Worm (Caenorhabditis elegans) whole organism, mixed stage, embryonic: Measurements from ENCODE around the gene orc-2.

ENCODE experiments used
- M03D4.4 ChIP-seq: sonication (generic microtip); optimal IDR thresholded peaks from 2 replicates; lab custom pipeline; 2017; ENCODE audit warnings: mild to moderate bottlenecking, missing genetic modification characterization, missing compliant biosample characterization
- bed-3 ChIP-seq: fragments of 200-800 bp; sonication (Bioruptor generic); optimal IDR thresholded peaks from 3 replicates; lab custom pipeline; 2018; ENCODE audit warnings: mild to moderate bottlenecking, missing genetic modification characterization, moderate library complexity, missing compliant biosample characterization
- blmp-1 ChIP-seq: fragments of 150-350 bp; optimal IDR thresholded peaks from 2 replicates; lab custom pipeline; 2014; ENCODE audit warnings: missing biosample characterization, missing genetic modification characterization
- ceh-39 ChIP-seq: fragments of 150-350 bp; optimal IDR thresholded peaks from 2 replicates; lab custom pipeline; 2014; ENCODE audit warnings: missing biosample characterization, missing genetic modification characterization
- ceh-43 ChIP-seq: fragments of 200-800 bp; sonication (Bioruptor generic); optimal IDR thresholded peaks from 2 replicates; lab custom pipeline; 2018; ENCODE audit warnings: mild to moderate bottlenecking, missing genetic modification characterization, moderate library complexity, missing compliant biosample characterization
- ceh-83 ChIP-seq: fragments of 200-800 bp; sonication (Bioruptor generic); optimal IDR thresholded peaks from 2 replicates; lab custom pipeline; 2018; ENCODE audit warnings: mild to moderate bottlenecking, missing genetic modification characterization, missing compliant biosample characterization
- ces-1 ChIP-seq: fragments of 150-350 bp; optimal IDR thresholded peaks from 2 replicates; lab custom pipeline; 2014; ENCODE audit warnings: missing biosample characterization, missing genetic modification reagents, missing genetic modification characterization
- cnd-1 ChIP-seq: fragments of 200-800 bp; sonication (Bioruptor generic); optimal IDR thresholded peaks from 2 replicates; lab custom pipeline; 2018; ENCODE audit warnings: mild to moderate bottlenecking, missing genetic modification characterization, missing compliant biosample characterization
- drap-1 ChIP-seq: fragments of 200-800 bp; sonication (Bioruptor generic); optimal IDR thresholded peaks from 3 replicates; lab custom pipeline; 2018; ENCODE audit warnings: mild to moderate bottlenecking, missing genetic modification characterization, missing compliant biosample characterization
- elt-1 ChIP-seq: sonication (generic microtip); optimal IDR thresholded peaks from 2 replicates; lab custom pipeline; 2017; ENCODE audit warnings: missing genetic modification characterization, mild to moderate bottlenecking, missing compliant biosample characterization, antibody characterized with exemption, moderate library complexity, borderline replicate concordance; ENCODE audit not compliant: insufficient read depth
- flh-1 ChIP-seq: fragments of 200-800 bp; sonication (Bioruptor generic); optimal IDR thresholded peaks from 2 replicates; lab custom pipeline; 2018; ENCODE audit warnings: mild to moderate bottlenecking, missing genetic modification characterization, moderate library complexity, missing compliant biosample characterization
- ham-2 ChIP-seq: fragments of 200-800 bp; sonication (Bioruptor generic); optimal IDR thresholded peaks from 2 replicates; lab custom pipeline; 2018; ENCODE audit warnings: mild to moderate bottlenecking, missing genetic modification characterization, missing compliant biosample characterization
- hlh-1 ChIP-seq: fragments of 150-350 bp; optimal IDR thresholded peaks from 2 replicates; lab custom pipeline; 2014; ENCODE audit warnings: missing biosample characterization, missing genetic modification reagents, missing genetic modification characterization
- lin-13 ChIP-seq: fragments of 150-350 bp; optimal IDR thresholded peaks from 2 replicates; lab custom pipeline; 2014; ENCODE audit warnings: missing biosample characterization, missing genetic modification characterization
- lin-32 ChIP-seq: fragments of 200-800 bp; sonication (Bioruptor generic); optimal IDR thresholded peaks from 2 replicates; lab custom pipeline; 2018; ENCODE audit warnings: mild to moderate bottlenecking, missing genetic modification characterization, missing compliant biosample characterization
- lsy-2 ChIP-seq: fragments of 150-350 bp; optimal IDR thresholded peaks from 2 replicates; lab custom pipeline; 2014; ENCODE audit warnings: missing biosample characterization, missing genetic modification characterization
- mab-5 ChIP-seq: fragments of 150-350 bp; optimal IDR thresholded peaks from 2 replicates; lab custom pipeline; 2014; ENCODE audit warnings: missing biosample characterization, missing genetic modification characterization
- mep-1 ChIP-seq: fragments of 150-350 bp; optimal IDR thresholded peaks from 2 replicates; lab custom pipeline; 2017; ENCODE audit warnings: missing biosample characterization, missing genetic modification reagents, missing genetic modification characterization, inconsistent platforms
- mls-2 ChIP-seq: sonication (generic microtip); optimal IDR thresholded peaks from 2 replicates; lab custom pipeline; 2016; ENCODE audit warnings: mild to moderate bottlenecking, missing genetic modification characterization, moderate library complexity, missing compliant biosample characterization
- nhr-12 ChIP-seq: fragments of 150-350 bp; optimal IDR thresholded peaks from 2 replicates; lab custom pipeline; 2014; ENCODE audit warnings: missing biosample characterization, missing genetic modification characterization
- nhr-2 ChIP-seq: fragments of 150-350 bp; optimal IDR thresholded peaks from 2 replicates; lab custom pipeline; 2014; ENCODE audit warnings: missing biosample characterization, missing genetic modification characterization
- nhr-237 ChIP-seq: fragments of 150-350 bp; optimal IDR thresholded peaks from 2 replicates; lab custom pipeline; 2014; ENCODE audit warnings: missing biosample characterization, missing genetic modification characterization
- nhr-28 ChIP-seq: fragments of 150-350 bp; optimal IDR thresholded peaks from 2 replicates; lab custom pipeline; 2014; ENCODE audit warnings: missing biosample characterization, missing genetic modification characterization
- nhr-76 ChIP-seq: sonication (generic microtip); optimal IDR thresholded peaks from 2 replicates; lab custom pipeline; 2017; ENCODE audit warnings: missing biosample characterization, missing genetic modification characterization
- pha-4 ChIP-seq: fragments of 150-350 bp; optimal IDR thresholded peaks from 2 replicates; lab custom pipeline; 2018; ENCODE audit warnings: missing biosample characterization, missing genetic modification reagents, missing genetic modification characterization
- snpc-4 ChIP-seq: fragments of 150-350 bp; optimal IDR thresholded peaks from 2 replicates; lab custom pipeline; 2014; ENCODE audit warnings: missing biosample characterization, missing genetic modification characterization
- sptf-1 ChIP-seq: sonication (generic microtip); optimal IDR thresholded peaks from 2 replicates; lab custom pipeline; 2017; ENCODE audit warnings: mild to moderate bottlenecking, missing genetic modification characterization, moderate library complexity, missing compliant biosample characterization
- tbx-8 ChIP-seq: fragments of 200-800 bp; sonication (Bioruptor generic); optimal IDR thresholded peaks from 2 replicates; lab custom pipeline; 2018; ENCODE audit warnings: mild to moderate bottlenecking, missing genetic modification characterization, moderate library complexity, missing compliant biosample characterization
- unc-120 ChIP-seq: sonication (generic microtip); optimal IDR thresholded peaks from 2 replicates; lab custom pipeline; 2017; ENCODE audit warnings: missing genetic modification characterization, missing compliant biosample characterization; ENCODE audit not compliant: poor library complexity, severe bottlenecking
- unc-39 ChIP-seq: fragments of 150-350 bp; optimal IDR thresholded peaks from 2 replicates; lab custom pipeline; 2014; ENCODE audit warnings: missing biosample characterization, missing genetic modification characterization
- unc-62 ChIP-seq: fragments of 150-350 bp; optimal IDR thresholded peaks from 2 replicates; lab custom pipeline; 2014; ENCODE audit warnings: missing biosample characterization, missing genetic modification reagents, missing genetic modification characterization
- zip-8 ChIP-seq: fragments of 150-350 bp; optimal IDR thresholded peaks from 2 replicates; lab custom pipeline; 2014; ENCODE audit warnings: missing biosample characterization, missing genetic modification characterization

The orc-2 gene

DNA sequence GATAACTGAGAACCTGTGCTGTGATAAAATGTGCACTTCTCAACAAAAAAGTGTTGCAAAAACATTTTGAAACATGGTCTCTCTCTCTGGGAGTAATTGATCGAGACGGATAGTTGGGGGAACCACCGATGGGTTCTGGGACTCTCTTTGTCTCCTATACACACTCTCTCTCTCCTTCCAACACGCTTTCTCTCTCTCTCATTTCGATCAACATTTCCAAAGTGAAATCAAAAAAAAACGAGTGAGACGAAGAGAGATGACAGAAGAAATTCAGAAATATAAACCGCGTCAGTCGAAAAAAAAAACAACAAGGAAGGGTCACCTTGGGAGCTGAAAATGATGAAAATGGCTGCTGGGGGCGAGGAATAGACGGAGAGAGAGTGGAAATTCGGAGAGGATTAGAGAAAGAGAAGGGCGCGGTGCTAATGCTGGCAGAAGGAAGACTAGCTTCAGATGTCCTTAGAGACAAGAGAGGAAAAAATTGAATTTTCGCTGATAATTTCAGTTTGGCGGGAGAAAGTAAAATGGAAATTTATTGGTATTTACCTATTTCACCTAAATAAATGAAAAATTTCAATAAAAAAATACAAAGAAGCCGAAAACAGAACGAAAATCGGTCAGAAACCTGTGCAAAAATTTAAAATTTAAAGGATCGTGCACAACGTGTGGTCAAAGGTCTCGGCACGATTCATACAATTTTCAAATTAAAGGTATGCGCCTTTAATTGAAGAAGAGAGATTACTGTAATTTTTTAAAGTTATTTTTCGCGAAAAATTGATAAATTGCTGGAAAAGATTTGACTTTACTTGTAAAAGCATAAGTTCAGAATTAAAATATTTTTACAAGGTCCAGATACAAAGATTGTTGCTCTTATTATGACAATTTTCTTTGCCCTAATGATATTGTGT is 10.7 kb upstream of the orc-2 start:
- TF ChIP-seq hlh-1 (tag; lab: Kevin White, UChicago) (peak; percentile 1), pha-4 (tag; lab: Kevin White, UChicago) (no peak)

DNA sequence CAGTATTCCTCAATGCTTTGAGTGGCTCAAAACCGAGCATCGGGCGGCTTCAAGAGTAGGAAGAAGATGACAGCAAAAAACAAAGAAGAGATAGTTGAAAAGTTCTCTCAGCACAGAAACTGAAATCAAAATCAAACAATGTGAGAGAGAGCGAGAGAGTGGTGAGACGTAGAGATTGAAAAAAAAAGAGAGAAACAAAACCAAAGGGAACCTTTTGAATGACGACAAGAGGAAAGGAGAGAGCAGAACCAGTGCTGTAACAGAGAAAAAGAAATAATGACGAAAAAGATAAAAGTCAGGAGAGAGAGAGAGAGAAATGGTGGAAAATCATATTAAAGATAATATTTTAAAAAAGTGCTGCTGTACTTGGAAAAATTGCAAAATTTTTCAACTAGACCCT is 6.5 kb upstream of the orc-2 start:
- TF ChIP-seq unc-120 (tag; lab: Kevin White, UChicago) (peak; percentile 43), sptf-1 (no peak), unc-62 (GFP tag; lab: Kevin White, UChicago) (peak; percentile 13)

DNA sequence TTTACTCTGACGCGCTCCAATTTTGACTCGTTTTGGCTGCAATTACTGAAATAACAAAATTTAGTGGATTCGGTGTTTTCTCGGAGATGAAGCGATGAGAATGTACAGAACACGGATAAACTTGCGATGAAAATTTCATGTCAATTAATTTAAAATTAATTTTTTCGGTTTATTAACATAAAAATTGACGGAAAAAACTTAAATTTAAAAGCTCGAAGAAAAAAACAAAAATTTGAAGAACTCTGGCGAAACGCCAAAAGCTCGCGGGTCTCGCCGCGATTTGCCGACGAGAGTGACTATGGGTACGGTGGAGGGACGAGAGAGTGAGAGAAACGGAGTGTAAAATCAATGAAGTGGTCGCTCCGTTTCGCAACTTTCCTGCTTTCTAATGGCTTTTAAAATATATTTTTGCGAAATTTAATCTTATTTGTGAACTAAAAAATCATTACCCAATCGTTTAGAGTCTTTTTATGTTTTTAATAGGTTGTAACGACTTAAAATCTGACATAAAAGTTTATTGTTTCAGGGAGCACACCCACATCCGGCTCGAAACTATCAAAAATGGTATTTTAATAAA is 5.0 kb upstream of the orc-2 start, which contains the start of the genes gmps-1 and cap-2:
Gene gmps-1, minus strand, starts transcription at position 51 of the 577 bp plus-strand sequence.
Gene cap-2, plus strand, starts transcription at position 527 of the 577 bp plus-strand sequence.
- peak; percentile 92 for TF ChIP-seq mep-1 (tag; lab: Kevin White, UChicago)
- TF ChIP-seq lin-13 (tag; lab: Kevin White, UChicago): peak; percentile 84
- TF ChIP-seq lsy-2: peak; percentile 100
- TF ChIP-seq bed-3 (GFP tag; lab: Kevin White, UChicago): no peak
- TF ChIP-seq nhr-237 (tag; lab: Kevin White, UChicago): peak; percentile 86
- peak; percentile 75 for TF ChIP-seq sptf-1
- peak; percentile 82 for TF ChIP-seq pha-4 (tag; lab: Kevin White, UChicago)
- peak; percentile 31 for TF ChIP-seq drap-1 (GFP tag; lab: Kevin White, UChicago)
- no peak for TF ChIP-seq elt-1 (tag; lab: Kevin White, UChicago)
- TF ChIP-seq ceh-39: peak; percentile 72
- TF ChIP-seq mls-2: peak; percentile 51
- no peak for TF ChIP-seq ham-2 (GFP tag; lab: Kevin White, UChicago)
- TF ChIP-seq ces-1 (GFP tag; lab: Kevin White, UChicago): peak; percentile 68
- TF ChIP-seq ceh-43 (GFP tag; lab: Kevin White, UChicago): peak; percentile 15
- no peak for TF ChIP-seq lin-32 (GFP tag; lab: Kevin White, UChicago)
- TF ChIP-seq unc-62 (GFP tag; lab: Kevin White, UChicago): peak; percentile 22
- TF ChIP-seq M03D4.4 (tag; lab: Kevin White, UChicago): peak; percentile 28
- TF ChIP-seq hlh-1 (tag; lab: Kevin White, UChicago): peak; percentile 53
- TF ChIP-seq ceh-83 (GFP tag; lab: Kevin White, UChicago): no peak
- TF ChIP-seq nhr-76 (tag; lab: Kevin White, UChicago): no peak
- no peak for TF ChIP-seq zip-8 (tag; lab: Kevin White, UChicago)
- peak; percentile 37 for TF ChIP-seq nhr-2 (tag; lab: Kevin White, UChicago)
- peak; percentile 22 for TF ChIP-seq unc-120 (tag; lab: Kevin White, UChicago)
- TF ChIP-seq, all 35 proteins: peak for 16

DNA sequence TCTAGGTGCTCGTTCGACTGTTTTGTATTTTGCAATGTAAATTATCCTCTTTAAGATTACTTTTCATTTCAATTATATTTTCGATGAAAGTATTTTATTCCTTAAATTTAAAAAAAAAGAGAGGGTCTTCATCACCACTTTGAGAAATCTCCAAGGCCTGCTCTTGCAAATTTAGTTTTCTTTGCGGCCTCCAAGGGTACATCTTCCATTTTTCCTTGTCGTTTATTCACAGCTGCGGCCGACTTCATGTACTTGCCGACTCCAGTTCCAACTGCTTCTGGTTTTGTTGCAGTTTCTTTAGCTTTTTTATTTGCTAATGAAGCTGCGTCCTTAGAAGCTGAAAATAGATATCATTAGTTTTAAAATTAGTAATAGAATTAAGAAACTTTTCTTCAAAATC is 3.0 kb upstream of the orc-2 start:
- TF ChIP-seq elt-1 (tag; lab: Kevin White, UChicago) (no peak), nhr-2 (tag; lab: Kevin White, UChicago) (no peak), nhr-76 (tag; lab: Kevin White, UChicago) (no peak), flh-1 (GFP tag; lab: Kevin White, UChicago) (no peak), sptf-1 (no peak), bed-3 (GFP tag; lab: Kevin White, UChicago) (no peak), tbx-8 (GFP tag; lab: Kevin White, UChicago) (no peak), nhr-237 (tag; lab: Kevin White, UChicago) (no peak), nhr-12 (tag; lab: Kevin White, UChicago) (no peak), mls-2 (no peak), mab-5 (tag; lab: Kevin White, UChicago) (no peak), lin-13 (tag; lab: Kevin White, UChicago) (no peak)

DNA sequence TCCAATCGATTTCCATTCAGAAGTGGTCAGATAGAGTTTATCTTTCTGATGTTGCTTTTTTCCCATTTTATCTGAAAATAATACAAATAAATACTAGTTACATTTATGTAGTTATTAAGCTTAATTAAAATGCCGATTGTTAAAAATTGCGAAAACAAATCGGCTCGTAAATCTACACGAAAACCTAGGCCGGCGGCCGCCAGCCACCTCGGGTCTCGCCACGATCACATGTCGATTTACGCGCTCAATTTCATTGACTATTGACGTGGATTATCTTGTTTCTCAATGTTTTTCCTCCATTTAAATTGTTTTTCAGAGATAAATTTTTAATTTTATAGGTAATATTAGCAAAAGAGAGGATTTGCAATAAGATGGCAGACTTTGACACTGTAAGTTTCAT is 1.2 kb upstream of the orc-2 start, which contains the start of the genes cyn-4 and copz-1:
Gene cyn-4, minus strand, starts transcription at position 71 of the 400 bp plus-strand sequence.
Gene copz-1, plus strand, starts transcription at position 339 of the 400 bp plus-strand sequence.
- TF ChIP-seq cnd-1 (tag; lab: Kevin White, UChicago): no peak
- no peak for TF ChIP-seq blmp-1
- TF ChIP-seq ceh-39: peak; percentile 67
- no peak for TF ChIP-seq elt-1 (tag; lab: Kevin White, UChicago)
- no peak for TF ChIP-seq mab-5 (tag; lab: Kevin White, UChicago)
- peak; percentile 61 for TF ChIP-seq mep-1 (tag; lab: Kevin White, UChicago)
- TF ChIP-seq ceh-43 (GFP tag; lab: Kevin White, UChicago): no peak
- TF ChIP-seq nhr-2 (tag; lab: Kevin White, UChicago): peak; percentile 2
- no peak for TF ChIP-seq M03D4.4 (tag; lab: Kevin White, UChicago)
- TF ChIP-seq lin-13 (tag; lab: Kevin White, UChicago): peak; percentile 43
- TF ChIP-seq mls-2: peak; percentile 41
- no peak for TF ChIP-seq bed-3 (GFP tag; lab: Kevin White, UChicago)
- peak; percentile 81 for TF ChIP-seq ces-1 (GFP tag; lab: Kevin White, UChicago)
- TF ChIP-seq drap-1 (GFP tag; lab: Kevin White, UChicago): no peak
- TF ChIP-seq unc-39 (tag; lab: Kevin White, UChicago): no peak
- TF ChIP-seq snpc-4: no peak
- TF ChIP-seq flh-1 (GFP tag; lab: Kevin White, UChicago): no peak
- TF ChIP-seq ceh-83 (GFP tag; lab: Kevin White, UChicago): no peak
- TF ChIP-seq unc-62 (GFP tag; lab: Kevin White, UChicago): no peak
- TF ChIP-seq hlh-1 (tag; lab: Kevin White, UChicago): peak; percentile 3
- peak; percentile 49 for TF ChIP-seq sptf-1
- TF ChIP-seq lsy-2: peak; percentile 78
- no peak for TF ChIP-seq nhr-76 (tag; lab: Kevin White, UChicago)
- TF ChIP-seq pha-4 (tag; lab: Kevin White, UChicago): peak; percentile 75
- no peak for TF ChIP-seq zip-8 (tag; lab: Kevin White, UChicago)
- no peak for TF ChIP-seq nhr-12 (tag; lab: Kevin White, UChicago)
- TF ChIP-seq nhr-28 (tag; lab: Kevin White, UChicago): no peak
- peak; percentile 28 for TF ChIP-seq nhr-237 (tag; lab: Kevin White, UChicago)
- no peak for TF ChIP-seq unc-120 (tag; lab: Kevin White, UChicago)
- no peak for TF ChIP-seq ham-2 (GFP tag; lab: Kevin White, UChicago)
